Fruit fly (Drosophila melanogaster): ENCODE results near the gene CG13362.

- TF ChIP-seq Hr96 (GFP tag; optimal IDR thresholded peaks at IDR 0.05) (no peak), CG12768 (GFP tag; optimal IDR thresholded peaks at IDR 0.05) (no peak), Crg-1 (GFP tag; optimal IDR thresholded peaks at IDR 0.05) (no peak), CG5204 (GFP tag; optimal IDR thresholded peaks at IDR 0.05) (no peak), cnc (optimal IDR thresholded peaks at IDR 0.05) (no peak), CG7045 (GFP tag; optimal IDR thresholded peaks at IDR 0.05) (no peak), ovo (GFP tag; optimal IDR thresholded peaks at IDR 0.05) (no peak), bab1 (GFP tag; optimal IDR thresholded peaks at IDR 0.05) (no peak)
Observed at dm6 chrX:753553-753952, 2.5 kb upstream of the CG13362 start, which contains the start of gene CG13361.

All from whole organism, adult.